Worm (Caenorhabditis elegans): ENCODE results near the gene marg-1.

Gene marg-1

ce11 chrX:3824907-3825689 lies 44.2 kb upstream of the marg-1 start:
- TF ChIP-seq K09A11.1 (tag; optimal IDR thresholded peaks at IDR 0.05; ENCODE audit: insufficient read depth): no peak
- TF ChIP-seq ceh-9 (tag; optimal IDR thresholded peaks at IDR 0.05): no peak
- no peak for TF ChIP-seq ahr-1 (tag; optimal IDR thresholded peaks at IDR 0.05)

ce11 chrX:3824443-3824842 lies 43.5 kb upstream of the marg-1 start:
- TF ChIP-seq hlh-6 (tag; optimal IDR thresholded peaks at IDR 0.05) (peak; percentile 46), hlh-30 (tag; optimal IDR thresholded peaks at IDR 0.05; ENCODE audit: insufficient read depth) (no peak), ets-4 (tag; optimal IDR thresholded peaks at IDR 0.05) (peak; percentile 55), ceh-14 (tag; optimal IDR thresholded peaks at IDR 0.05) (peak; percentile 22), F13H6.1 (tag; optimal IDR thresholded peaks at IDR 0.05) (peak; percentile 8)

ce11 chrX:3823869-3824268 lies 42.9 kb upstream of the marg-1 start:
- peak; percentile 91 for TF ChIP-seq elt-2 (tag; optimal IDR thresholded peaks at IDR 0.05)
- TF ChIP-seq ttx-3 (tag; optimal IDR thresholded peaks at IDR 0.05): no peak
- no peak for TF ChIP-seq ceh-22 (tag; optimal IDR thresholded peaks at IDR 0.05)

ce11 chrX:3822061-3822460 lies 41.1 kb upstream of the marg-1 start:
- no peak for TF ChIP-seq ceh-48 (tag; optimal IDR thresholded peaks at IDR 0.05)
- TF ChIP-seq lin-11 (tag; optimal IDR thresholded peaks at IDR 0.05): no peak
- no peak for TF ChIP-seq ets-4 (tag; optimal IDR thresholded peaks at IDR 0.05)
- no peak for TF ChIP-seq elt-4 (tag; optimal IDR thresholded peaks at IDR 0.05)
- TF ChIP-seq npax-4 (tag; optimal IDR thresholded peaks at IDR 0.05): no peak
- TF ChIP-seq nhr-232 (tag; optimal IDR thresholded peaks at IDR 0.05): no peak
- TF ChIP-seq pax-1 (tag; optimal IDR thresholded peaks at IDR 0.05): no peak

ce11 chrX:3821609-3822008 lies 40.7 kb upstream of the marg-1 start:
- TF ChIP-seq unc-3 (GFP tag; conservative IDR thresholded peaks at IDR 0.05) (no peak), unc-3 (tag; optimal IDR thresholded peaks at IDR 0.05) (no peak), npax-4 (tag; optimal IDR thresholded peaks at IDR 0.05) (no peak), pat-9 (tag; optimal IDR thresholded peaks at IDR 0.05) (no peak), ceh-48 (tag; optimal IDR thresholded peaks at IDR 0.05) (no peak), T23F11.4 (GFP tag; optimal IDR thresholded peaks at IDR 0.05) (no peak), C08G9.2 (tag; optimal IDR thresholded peaks at IDR 0.05) (no peak), tbx-7 (tag; optimal IDR thresholded peaks at IDR 0.05) (no peak), pha-4 (tag; optimal IDR thresholded peaks at IDR 0.05) (no peak), sox-2 (GFP tag; IDR thresholded peaks at IDR 0.05) (no peak), mec-3 (tag; optimal IDR thresholded peaks at IDR 0.05; ENCODE audit: borderline replicate concordance) (no peak), ceh-34 (tag; optimal IDR thresholded peaks at IDR 0.05) (no peak)

ce11 chrX:3820666-3821065 lies 39.7 kb upstream of the marg-1 start:
- TF ChIP-seq ceh-31 (tag; optimal IDR thresholded peaks at IDR 0.05): no peak

- no peak for TF ChIP-seq unc-86 (tag; optimal IDR thresholded peaks at IDR 0.05)
- no peak for TF ChIP-seq pat-9 (tag; optimal IDR thresholded peaks at IDR 0.05)
- no peak for TF ChIP-seq ceh-9 (tag; optimal IDR thresholded peaks at IDR 0.05)
- no peak for TF ChIP-seq pros-1 (tag; optimal IDR thresholded peaks at IDR 0.05)
Measured at ce11 chrX:3819697-3820096, 38.8 kb upstream of the marg-1 start.

All from whole organism, late embryonic.